Fruit fly (Drosophila melanogaster) whole organism, prepupa: ENCODE measurements around the gene Mon1.

Experiments
- Blimp-1 ChIP-seq: fragments of 200-800 bp; sonication (Bioruptor generic); optimal IDR thresholded peaks from 3 replicates; lab custom pipeline; 2017; ENCODE audit warnings: missing biosample characterization, missing genetic modification characterization, mild to moderate bottlenecking, moderate library complexity, missing genetic modification reagents
- CG11294 ChIP-seq: fragments of 200-800 bp; sonication (Bioruptor generic); IDR thresholded peaks from 2 replicates; pipeline ENCODE4 v1.3.6; 2022; ENCODE audit warnings: missing biosample characterization, missing genetic modification characterization
- CG11902 ChIP-seq: fragments of 200-800 bp; sonication (Bioruptor generic); optimal IDR thresholded peaks from 3 replicates; lab custom pipeline; 2016; ENCODE audit warnings: missing biosample characterization, missing genetic modification characterization
- CG16779 ChIP-seq: fragments of 200-800 bp; sonication (Bioruptor generic); optimal IDR thresholded peaks from 3 replicates; lab custom pipeline; 2017; ENCODE audit warnings: missing biosample characterization, mild to moderate bottlenecking, missing genetic modification characterization
- CG3032 ChIP-seq: fragments of 200-800 bp; optimal IDR thresholded peaks from 2 replicates; lab custom pipeline; 2019; ENCODE audit warnings: missing biosample characterization, mild to moderate bottlenecking, missing genetic modification characterization, moderate library complexity
- CG32006 ChIP-seq: fragments of 200-800 bp; sonication (Bioruptor generic); optimal IDR thresholded peaks from 3 replicates; lab custom pipeline; 2017; ENCODE audit warnings: missing biosample characterization, mild to moderate bottlenecking, missing genetic modification characterization
- CG4318 ChIP-seq: fragments of 200-800 bp; sonication (Bioruptor generic); optimal IDR thresholded peaks from 3 replicates; lab custom pipeline; 2017; ENCODE audit warnings: missing biosample characterization, mild to moderate bottlenecking, missing genetic modification characterization
- CG6163 ChIP-seq: fragments of 200-800 bp; sonication (Bioruptor generic); IDR thresholded peaks from 3 replicates; pipeline ENCODE4 v1.3.6; 2022; ENCODE audit warnings: missing biosample characterization, missing genetic modification characterization
- CG6808 ChIP-seq: fragments of 200-800 bp; sonication (Bioruptor generic); optimal IDR thresholded peaks from 3 replicates; lab custom pipeline; 2017; ENCODE audit warnings: missing biosample characterization, missing genetic modification characterization, mild to moderate bottlenecking, moderate library complexity, missing genetic modification reagents
- CG6854 ChIP-seq: fragments of 200-800 bp; sonication (Bioruptor generic); optimal IDR thresholded peaks from 2 replicates; lab custom pipeline; 2017; ENCODE audit warnings: missing biosample characterization, mild to moderate bottlenecking, missing genetic modification characterization
- CG7368 ChIP-seq: fragments of 200-800 bp; sonication (Bioruptor generic); optimal IDR thresholded peaks from 3 replicates; lab custom pipeline; 2016; ENCODE audit warnings: missing biosample characterization, missing genetic modification characterization
- CG8319 ChIP-seq: fragments of 200-800 bp; sonication (Bioruptor generic); optimal IDR thresholded peaks from 3 replicates; lab custom pipeline; 2016; ENCODE audit warnings: missing biosample characterization, missing genetic modification characterization
- Eip75B ChIP-seq: fragments of 200-800 bp; sonication (Bioruptor generic); optimal IDR thresholded peaks from 3 replicates; lab custom pipeline; 2016; ENCODE audit warnings: missing biosample characterization, missing genetic modification characterization
- Eip78C ChIP-seq: fragments of 200-800 bp; sonication (Bioruptor generic); peaks from one replicate; lab custom pipeline; 2016; ENCODE audit warnings: missing biosample characterization, missing genetic modification characterization
- Ets21C ChIP-seq: fragments of 200-800 bp; sonication (Bioruptor generic); optimal IDR thresholded peaks from 3 replicates; lab custom pipeline; 2016; ENCODE audit warnings: missing biosample characterization, missing genetic modification characterization
- Hr38 ChIP-seq: sonication (Bioruptor generic); optimal IDR thresholded peaks from 2 replicates; lab custom pipeline; 2016; ENCODE audit warnings: missing biosample characterization, missing genetic modification characterization
- Hr39 ChIP-seq: fragments of 200-800 bp; sonication (Bioruptor generic); optimal IDR thresholded peaks from 2 replicates; lab custom pipeline; 2016; ENCODE audit warnings: missing biosample characterization, missing genetic modification characterization
- Met ChIP-seq: fragments of 200-800 bp; sonication (Bioruptor generic); optimal IDR thresholded peaks from 3 replicates; lab custom pipeline; 2016; ENCODE audit warnings: missing biosample characterization, missing genetic modification characterization
- Smox ChIP-seq: fragments of 200-800 bp; sonication (Bioruptor generic); optimal IDR thresholded peaks from 3 replicates; lab custom pipeline; 2016; ENCODE audit warnings: missing biosample characterization, missing genetic modification characterization
- Sox102F ChIP-seq: fragments of 200-800 bp; sonication (Bioruptor generic); optimal IDR thresholded peaks from 2 replicates; lab custom pipeline; 2016; ENCODE audit warnings: missing biosample characterization, mild to moderate bottlenecking, missing genetic modification characterization
- Sox15 ChIP-seq: fragments of 200-800 bp; sonication (Bioruptor generic); optimal IDR thresholded peaks from 3 replicates; lab custom pipeline; 2016; ENCODE audit warnings: missing biosample characterization, missing genetic modification characterization
- acj6 ChIP-seq: fragments of 200-800 bp; sonication (Bioruptor generic); optimal IDR thresholded peaks from 3 replicates; lab custom pipeline; 2016; ENCODE audit warnings: missing biosample characterization, missing genetic modification characterization
- cyc ChIP-seq: fragments of 200-800 bp; sonication (Bioruptor generic); optimal IDR thresholded peaks from 3 replicates; lab custom pipeline; 2016; ENCODE audit warnings: missing biosample characterization, missing genetic modification characterization
- eg ChIP-seq: fragments of 200-800 bp; sonication (Bioruptor generic); IDR thresholded peaks from 3 replicates; pipeline ENCODE4 v1.3.6; 2022; ENCODE audit warnings: missing biosample characterization, missing genetic modification characterization
- esn ChIP-seq: fragments of 200-800 bp; sonication (Bioruptor generic); optimal IDR thresholded peaks from 2 replicates; lab custom pipeline; 2016; ENCODE audit warnings: missing biosample characterization, mild to moderate bottlenecking, missing genetic modification characterization, moderate library complexity
- fd59A ChIP-seq: fragments of 200-800 bp; sonication (Bioruptor generic); optimal IDR thresholded peaks from 2 replicates; lab custom pipeline; 2017; ENCODE audit warnings: missing biosample characterization, mild to moderate bottlenecking, missing genetic modification characterization, missing genetic modification reagents
- fkh ChIP-seq: fragments of 200-800 bp; sonication (Bioruptor generic); optimal IDR thresholded peaks from 3 replicates; lab custom pipeline; 2017; ENCODE audit warnings: missing biosample characterization, mild to moderate bottlenecking, missing genetic modification characterization, moderate library complexity
- lz ChIP-seq: fragments of 200-800 bp; sonication (Bioruptor generic); optimal IDR thresholded peaks from 3 replicates; lab custom pipeline; 2016; ENCODE audit warnings: missing biosample characterization, missing genetic modification characterization
- net ChIP-seq: fragments of 200-800 bp; sonication (Bioruptor generic); optimal IDR thresholded peaks from 3 replicates; lab custom pipeline; 2016; ENCODE audit warnings: missing biosample characterization, missing genetic modification characterization
- pdm3 ChIP-seq: fragments of 200-800 bp; sonication (Bioruptor generic); optimal IDR thresholded peaks from 3 replicates; lab custom pipeline; 2016; ENCODE audit warnings: missing biosample characterization, missing genetic modification characterization
- spab ChIP-seq: fragments of 200-800 bp; sonication (Bioruptor generic); optimal IDR thresholded peaks from 2 replicates; lab custom pipeline; 2017; ENCODE audit warnings: missing biosample characterization, mild to moderate bottlenecking, missing genetic modification characterization, missing genetic modification reagents
- topi ChIP-seq: fragments of 200-800 bp; sonication (Bioruptor generic); optimal IDR thresholded peaks from 3 replicates; lab custom pipeline; 2016; ENCODE audit warnings: missing biosample characterization, missing genetic modification characterization
- vri ChIP-seq: fragments of 200-800 bp; sonication (Bioruptor generic); optimal IDR thresholded peaks from 3 replicates; lab custom pipeline; 2016; ENCODE audit warnings: missing biosample characterization, mild to moderate bottlenecking, missing genetic modification characterization

The Mon1 gene

DNA sequence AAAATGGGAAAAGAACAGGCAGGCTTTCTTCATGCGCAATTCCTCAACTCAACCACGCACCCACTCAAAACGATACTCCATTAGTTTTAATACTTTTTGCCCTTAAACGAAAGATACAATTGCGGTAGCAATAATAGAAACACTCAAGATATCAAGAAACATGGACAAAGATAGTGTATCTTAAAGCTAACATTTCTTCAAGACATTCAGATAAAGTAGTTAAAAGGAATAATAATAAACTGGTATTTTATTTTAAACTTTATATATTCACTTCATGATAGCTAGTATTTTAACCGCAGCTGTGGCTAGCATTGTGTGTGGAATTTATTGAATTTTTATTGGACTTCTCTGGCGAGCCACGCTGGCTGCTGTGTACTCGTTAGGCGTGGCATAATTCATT is 5.7 kb downstream of the Mon1 start (continued):
- TF ChIP-seq fd59A (GFP tag; lab: Kevin White, UChicago) (peak; percentile 7), acj6 (GFP tag; lab: Kevin White, UChicago) (no peak), CG4318 (GFP tag; lab: Kevin White, UChicago) (no peak), CG3032 (tag; lab: Kevin White, UChicago) (peak; percentile 3), Sox15 (GFP tag; lab: Kevin White, UChicago) (no peak), Met (peak; percentile 10), Blimp-1 (GFP tag; lab: Kevin White, UChicago) (no peak), Eip78C (GFP tag; lab: Kevin White, UChicago) (peak; percentile 66), pdm3 (GFP tag; lab: Kevin White, UChicago) (no peak), Hr38 (GFP tag; lab: Kevin White, UChicago) (no peak), fkh (GFP tag; lab: Kevin White, UChicago) (no peak)

DNA sequence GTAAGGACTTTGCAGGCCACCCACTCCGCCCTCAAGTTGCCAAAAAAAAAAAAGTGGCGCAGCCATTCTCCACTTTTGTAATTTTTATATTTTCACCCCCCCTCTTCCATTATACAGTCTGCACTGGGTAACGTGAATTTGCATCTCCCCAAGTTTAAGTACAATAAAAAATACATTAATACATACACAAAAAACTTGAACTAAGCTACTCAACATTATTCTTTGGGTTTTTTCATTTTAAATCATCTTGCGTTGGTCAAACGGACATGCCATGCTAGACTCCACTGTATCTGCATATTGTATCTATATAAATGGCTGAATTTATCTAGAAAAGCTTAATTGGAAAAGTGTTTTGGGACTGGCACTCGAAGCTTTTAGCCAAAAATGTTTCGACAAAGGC is 11.1 kb downstream of the Mon1 start:
- TF ChIP-seq CG8319 (GFP tag; lab: Kevin White, UChicago) (no peak), CG11902 (no peak), net (GFP tag; lab: Kevin White, UChicago) (no peak), vri (no peak), CG6808 (GFP tag; lab: Kevin White, UChicago) (no peak), CG32006 (GFP tag; lab: Kevin White, UChicago) (peak; percentile 15), eg (GFP tag; lab: Robert Waterston, UW) (peak; percentile 53; the same call in 2 of the 3 replicates), CG16779 (tag; lab: Kevin White, UChicago) (no peak)
- TF ChIP-seq, all 60 proteins: peak for 2

- TF ChIP-seq Hr39 (GFP tag; lab: Kevin White, UChicago) = no peak
- TF ChIP-seq cyc (GFP tag; lab: Kevin White, UChicago) = no peak
- no peak for TF ChIP-seq pdm3 (GFP tag; lab: Kevin White, UChicago)
- TF ChIP-seq Smox (GFP tag; lab: Kevin White, UChicago) = no peak
- TF ChIP-seq CG6163 (GFP tag; lab: Robert Waterston, UW) = no peak
- TF ChIP-seq CG8319 (GFP tag; lab: Kevin White, UChicago) = no peak
- TF ChIP-seq net (GFP tag; lab: Kevin White, UChicago) = no peak
- no peak for TF ChIP-seq lz (GFP tag; lab: Kevin White, UChicago)
- TF ChIP-seq CG11294 (GFP tag; lab: Robert Waterston, UW) = no peak
- TF ChIP-seq CG4318 (GFP tag; lab: Kevin White, UChicago) = no peak
- TF ChIP-seq Sox102F (GFP tag; lab: Kevin White, UChicago) = no peak
- no peak for TF ChIP-seq CG7368 (GFP tag; lab: Kevin White, UChicago)
- no peak for TF ChIP-seq Sox15 (GFP tag; lab: Kevin White, UChicago)
- no peak for TF ChIP-seq CG3032 (tag; lab: Kevin White, UChicago)
- TF ChIP-seq topi (GFP tag; lab: Kevin White, UChicago) = no peak
- TF ChIP-seq esn (GFP tag; lab: Kevin White, UChicago) = no peak
- no peak for TF ChIP-seq Eip75B
Observed at dm6 chr2L:4865400-4865799, 15.0 kb downstream of the Mon1 start.

dm6 chr2L:4868383-4868782 is 17.9 kb downstream of the Mon1 start:
- TF ChIP-seq Hr39 (GFP tag; lab: Kevin White, UChicago) (no peak), lz (GFP tag; lab: Kevin White, UChicago) (no peak), CG16779 (tag; lab: Kevin White, UChicago) (no peak), Ets21C (GFP tag; lab: Kevin White, UChicago) (no peak), CG6854 (GFP tag; lab: Kevin White, UChicago) (no peak), Met (no peak), spab (GFP tag; lab: Kevin White, UChicago) (no peak)
